Worm (Caenorhabditis elegans) whole organism, dauer: ENCODE data around the gene D1086.6.
"Not testable (repeated sequence)": the region's sequence is repeated elsewhere in the genome, so short reads cannot be mapped to it uniquely, and the experiment has no call there.

Experiments
- unc-62 ChIP-seq: sonication (generic microtip); optimal IDR thresholded peaks from 2 replicates; lab custom pipeline; 2017; ENCODE audit warnings: missing biosample characterization, missing genetic modification reagents, missing genetic modification characterization

Gene D1086.6

DNA sequence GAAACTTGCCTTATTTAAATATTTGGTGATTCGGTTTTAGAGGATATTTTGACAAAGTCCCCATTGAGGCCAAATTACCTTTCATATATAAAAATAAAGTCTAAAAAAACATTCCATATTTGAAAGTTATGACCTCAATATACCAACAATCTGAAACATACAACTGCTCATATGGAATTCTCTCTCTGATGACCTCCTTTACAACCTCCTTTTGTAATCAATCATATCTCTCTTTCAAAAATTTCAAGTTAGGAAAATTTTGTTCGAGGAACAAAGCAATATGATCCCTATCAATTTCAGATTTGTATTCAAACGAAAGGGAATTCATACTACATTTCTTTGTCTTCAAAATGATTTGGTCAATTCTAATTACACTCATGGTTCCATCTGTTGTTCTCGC is at the start of gene D1086.6:
Gene D1086.6, plus strand, starts transcription at position 301 of the 400 bp plus-strand sequence.
- TF ChIP-seq unc-62 (GFP tag; lab: Kevin White, UChicago): no peak

DNA sequence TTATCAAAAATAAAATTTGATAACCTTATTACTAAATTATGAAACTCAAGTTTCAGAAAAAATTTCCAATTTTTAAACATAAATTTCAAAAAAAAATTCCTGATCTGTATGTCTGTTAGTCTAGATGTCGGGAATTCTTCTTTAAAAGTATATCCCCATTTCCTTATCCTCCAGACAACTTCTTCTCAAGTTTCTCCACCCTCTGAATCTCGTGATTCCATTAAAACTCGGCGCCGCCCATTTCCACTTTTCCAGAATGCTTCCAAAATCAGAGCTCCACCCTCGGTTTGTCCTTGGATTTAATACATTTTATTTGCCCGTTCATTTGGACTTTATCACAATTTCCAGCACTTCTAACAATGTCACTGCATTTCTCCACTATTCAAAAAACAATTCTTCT is 46.0 kb upstream of the D1086.6 start, which contains the start of gene ins-10:
Gene ins-10, plus strand, starts transcription at position 301 of the 400 bp plus-strand sequence.
- TF ChIP-seq unc-62 (GFP tag; lab: Kevin White, UChicago): no peak

ce11 chrV:14038328-14039084 is 41.1 kb upstream of the D1086.6 start, which contains the start of gene vps-39:
Gene vps-39, minus strand, starts transcription at chrV:14038378.
- not testable (repeated sequence) for TF ChIP-seq unc-62 (GFP tag; lab: Kevin White, UChicago)

DNA sequence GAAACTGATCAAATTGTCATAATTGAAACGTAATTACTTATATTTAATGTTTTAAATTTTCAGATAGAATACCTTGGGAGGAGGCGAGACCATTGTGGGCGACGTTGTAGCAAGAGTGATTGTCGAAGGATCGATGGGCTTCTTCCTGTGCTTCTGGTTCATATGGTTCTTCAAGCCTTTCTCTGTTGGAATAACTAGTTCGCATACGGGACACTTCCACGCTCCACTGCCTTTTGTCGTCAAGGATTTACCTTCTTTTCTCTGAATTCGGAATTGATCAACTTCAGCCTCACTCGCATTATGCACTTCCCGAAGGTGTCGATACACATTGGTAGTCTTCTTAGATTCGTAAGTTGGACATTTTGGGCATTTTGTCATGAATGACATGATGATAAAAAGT is 30.3 kb upstream of the D1086.6 start, which contains the start of gene F58D12.1:
Gene F58D12.1, plus strand, starts transcription at position 301 of the 400 bp plus-strand sequence.
- TF ChIP-seq unc-62 (GFP tag; lab: Kevin White, UChicago): not testable (repeated sequence)

ce11 chrV:14057540-14057939 is 22.1 kb upstream of the D1086.6 start, which contains the start of gene F58D12.3:
Gene F58D12.3, plus strand, starts transcription at chrV:14057840.
- no peak for TF ChIP-seq unc-62 (GFP tag; lab: Kevin White, UChicago)

ce11 chrV:14063980-14064379 is 15.6 kb upstream of the D1086.6 start:
- TF ChIP-seq unc-62 (GFP tag; lab: Kevin White, UChicago): no peak

- TF ChIP-seq unc-62 (GFP tag; lab: Kevin White, UChicago): no peak
Measured at ce11 chrV:14064422-14064821, 15.2 kb upstream of the D1086.6 start, which contains the start of gene D1086.21. Gene D1086.21, plus strand, starts transcription at chrV:14064722.

DNA sequence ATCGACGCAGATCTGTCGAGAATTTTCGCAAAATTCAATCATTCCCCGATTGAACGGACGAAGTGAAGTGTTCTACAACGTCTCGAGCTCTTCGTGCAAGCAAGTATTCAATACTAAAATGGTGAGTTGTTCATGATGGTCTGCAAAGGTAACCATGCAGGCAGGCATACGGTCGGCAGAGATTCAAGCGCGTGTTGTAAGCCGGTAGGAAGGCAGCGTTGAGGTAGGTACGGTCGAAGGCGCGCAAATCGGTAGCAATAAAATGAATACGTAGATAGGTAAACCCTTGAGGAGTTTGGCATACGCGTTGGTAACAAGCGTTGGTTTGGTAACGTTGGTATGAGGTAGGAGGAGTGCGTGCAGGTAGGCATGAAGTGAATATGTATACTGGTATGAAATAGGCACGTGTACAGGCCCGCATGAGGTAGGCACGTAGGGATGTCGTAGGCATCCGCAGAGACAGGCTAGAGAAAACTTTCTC is 11.7 kb upstream of the D1086.6 start, which contains the start of gene D1086.17:
Gene D1086.17, plus strand, starts transcription at position 51 of the 481 bp plus-strand sequence.
- no peak for TF ChIP-seq unc-62 (GFP tag; lab: Kevin White, UChicago)

DNA sequence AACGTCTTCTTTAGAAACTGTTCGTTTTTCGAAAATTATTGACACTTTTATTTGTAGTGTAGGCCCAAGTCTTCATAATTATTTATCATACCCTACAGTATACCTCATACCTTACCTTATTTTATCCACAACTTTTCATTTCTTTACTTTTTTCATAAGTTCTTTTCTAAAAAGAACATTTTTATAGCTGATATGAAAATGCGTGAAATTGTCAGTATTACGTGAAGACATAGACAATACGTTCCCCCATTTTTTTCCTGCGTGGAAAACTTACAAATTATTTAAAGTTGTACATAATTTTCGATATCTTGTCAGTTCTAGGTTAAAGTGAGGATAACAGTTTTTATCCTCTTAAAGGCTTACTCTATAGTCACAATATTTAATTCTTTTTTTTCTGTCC is 9.7 kb upstream of the D1086.6 start:
- no peak for TF ChIP-seq unc-62 (GFP tag; lab: Kevin White, UChicago)

DNA sequence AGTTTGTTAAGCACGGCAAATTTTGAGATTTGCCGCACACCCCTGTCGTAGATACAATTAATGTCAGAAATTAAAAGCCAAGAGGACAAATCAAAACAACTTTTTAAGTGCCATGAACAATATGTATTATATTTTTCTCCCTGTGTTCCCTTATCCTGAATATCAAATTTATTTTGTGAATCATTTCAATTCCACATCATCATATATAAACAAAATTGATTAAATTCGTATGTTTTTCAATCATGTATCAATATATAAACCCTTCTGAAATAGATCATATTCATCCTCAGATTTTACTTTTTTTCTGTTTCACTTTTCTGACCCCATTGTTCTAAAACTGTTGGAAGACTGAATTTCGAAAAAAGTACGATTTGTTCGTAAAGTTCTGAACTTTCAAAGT is 5.4 kb upstream of the D1086.6 start, which contains the start of gene D1086.11:
Gene D1086.11, plus strand, starts transcription at position 301 of the 400 bp plus-strand sequence.
- TF ChIP-seq unc-62 (GFP tag; lab: Kevin White, UChicago): no peak

ce11 chrV:14082453-14082852 is 2.9 kb downstream of the D1086.6 start, which contains the start of gene D1086.10:
Gene D1086.10, plus strand, starts transcription at chrV:14082753.
- TF ChIP-seq unc-62 (GFP tag; lab: Kevin White, UChicago): no peak

ce11 chrV:14083970-14084369 is 4.4 kb downstream of the D1086.6 start, which contains the start of gene D1086.7:
Gene D1086.7, plus strand, starts transcription at chrV:14084270.
- no peak for TF ChIP-seq unc-62 (GFP tag; lab: Kevin White, UChicago)

DNA sequence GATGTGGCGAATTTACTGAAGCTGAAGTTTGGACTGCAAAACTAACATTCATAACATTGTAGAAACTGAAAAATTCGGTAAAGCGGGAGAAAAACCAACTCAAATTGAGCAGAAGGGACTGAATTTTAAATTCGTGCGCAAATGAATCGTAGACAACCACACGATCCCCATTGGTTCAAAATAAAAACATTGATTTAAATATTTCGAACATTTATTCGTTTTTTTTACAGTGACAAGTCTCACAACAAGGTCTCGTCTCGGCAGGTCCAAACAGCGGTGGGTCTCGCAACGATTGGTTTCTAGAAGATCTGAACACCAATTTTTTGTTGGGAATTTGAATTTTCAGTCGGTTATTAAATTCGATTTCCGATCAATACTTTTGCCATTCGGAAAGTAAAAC is 6.0 kb downstream of the D1086.6 start, which contains the start of gene D1086.18:
Gene D1086.18, plus strand, starts transcription at position 301 of the 400 bp plus-strand sequence.
- no peak for TF ChIP-seq unc-62 (GFP tag; lab: Kevin White, UChicago)

DNA sequence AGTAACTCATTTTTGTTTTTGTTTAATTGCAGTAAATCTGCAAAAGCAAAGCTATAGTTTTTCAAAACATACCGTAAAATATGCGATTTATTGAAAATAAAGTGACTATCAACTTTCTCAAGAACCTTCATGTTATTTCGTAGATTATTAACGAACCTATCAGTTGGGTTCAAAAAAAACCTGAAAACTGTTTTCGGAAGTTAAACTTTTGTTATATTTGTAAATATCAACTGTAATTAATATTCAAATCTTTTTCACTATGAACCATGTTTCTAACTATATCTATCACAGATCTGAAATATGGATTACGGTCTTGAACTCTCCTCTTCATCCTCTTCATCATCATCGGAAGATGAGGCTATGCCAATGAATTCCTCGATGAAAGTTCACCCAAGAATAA is 8.4 kb downstream of the D1086.6 start, which contains the start of gene D1086.19:
Gene D1086.19, plus strand, starts transcription at position 301 of the 400 bp plus-strand sequence.
- TF ChIP-seq unc-62 (GFP tag; lab: Kevin White, UChicago): no peak

- no peak for TF ChIP-seq unc-62 (GFP tag; lab: Kevin White, UChicago)
Measured at ce11 chrV:14090309-14090967, 10.8 kb downstream of the D1086.6 start, which contains the start of the genes D1086.5 and him-5. Gene D1086.5, minus strand, starts transcription at chrV:14090359. Gene him-5, plus strand, starts transcription at chrV:14090426.
